Worm (Caenorhabditis elegans) whole organism, L3 larva: ENCODE data around the gene fbxb-83.

Experiments used
- R02D3.7 ChIP-seq: fragments of 150-350 bp; optimal IDR thresholded peaks from 2 replicates; lab custom pipeline; 2014; ENCODE audit warnings: missing biosample characterization, missing genetic modification characterization
- aly-2 ChIP-seq: fragments of 150-350 bp; optimal IDR thresholded peaks from 2 replicates; lab custom pipeline; 2014; ENCODE audit warnings: missing biosample characterization, missing genetic modification characterization
- ama-1 ChIP-seq: fragments of 150-350 bp; optimal IDR thresholded peaks from 2 replicates; lab custom pipeline; 2018
- ceh-28 ChIP-seq: fragments of 150-350 bp; optimal IDR thresholded peaks from 2 replicates; lab custom pipeline; 2014; ENCODE audit warnings: missing biosample characterization, missing genetic modification reagents, missing genetic modification characterization
- ceh-82 ChIP-seq: fragments of 150-350 bp; optimal IDR thresholded peaks from 2 replicates; lab custom pipeline; 2014; ENCODE audit warnings: missing biosample characterization, missing genetic modification characterization
- ceh-9 ChIP-seq: sonication (generic microtip); optimal IDR thresholded peaks from 2 replicates; lab custom pipeline; 2018; ENCODE audit warnings: missing biosample characterization, missing genetic modification characterization
- daf-12 ChIP-seq: fragments of 150-350 bp; optimal IDR thresholded peaks from 2 replicates; lab custom pipeline; 2014; ENCODE audit warnings: missing biosample characterization, missing genetic modification reagents, missing genetic modification characterization
- egl-27 ChIP-seq: sonication (generic microtip); optimal IDR thresholded peaks from 4 replicates; lab custom pipeline; 2017; ENCODE audit warnings: missing biosample characterization, missing genetic modification reagents, missing genetic modification characterization
- egl-5 ChIP-seq: fragments of 150-350 bp; optimal IDR thresholded peaks from 2 replicates; lab custom pipeline; 2017; ENCODE audit warnings: missing biosample characterization, missing genetic modification reagents, missing genetic modification characterization, inconsistent platforms
- elt-2 ChIP-seq: sonication (generic microtip); optimal IDR thresholded peaks from 2 replicates; lab custom pipeline; 2016; ENCODE audit warnings: missing genetic modification reagents, mild to moderate bottlenecking, missing genetic modification characterization, missing compliant biosample characterization
- fkh-10 ChIP-seq: sonication (generic microtip); optimal IDR thresholded peaks from 2 replicates; lab custom pipeline; 2017; ENCODE audit warnings: missing biosample characterization, missing genetic modification reagents, missing genetic modification characterization
- hmg-11 ChIP-seq: sonication (generic microtip); optimal IDR thresholded peaks from 2 replicates; lab custom pipeline; 2016; ENCODE audit warnings: missing genetic modification characterization, missing compliant biosample characterization
- jun-1 ChIP-seq: fragments of 150-350 bp; optimal IDR thresholded peaks from 2 replicates; lab custom pipeline; 2014; ENCODE audit warnings: missing biosample characterization, missing genetic modification reagents, missing genetic modification characterization
- lin-39 ChIP-seq: fragments of 150-350 bp; optimal IDR thresholded peaks from 2 replicates; lab custom pipeline; 2018; ENCODE audit warnings: missing biosample characterization, missing genetic modification reagents, missing genetic modification characterization
- mdl-1 ChIP-seq: fragments of 150-350 bp; optimal IDR thresholded peaks from 2 replicates; lab custom pipeline; 2014; ENCODE audit warnings: missing biosample characterization, missing genetic modification characterization
- nfya-1 ChIP-seq: sonication (generic microtip); optimal IDR thresholded peaks from 2 replicates; lab custom pipeline; 2017; ENCODE audit warnings: missing genetic modification characterization, mild to moderate bottlenecking, missing compliant biosample characterization, antibody characterized with exemption, moderate library complexity; ENCODE audit not compliant: insufficient read depth
- nhr-12 ChIP-seq: fragments of 150-350 bp; optimal IDR thresholded peaks from 2 replicates; lab custom pipeline; 2014; ENCODE audit warnings: missing biosample characterization, missing genetic modification characterization
- nhr-23 ChIP-seq: fragments of 150-350 bp; optimal IDR thresholded peaks from 2 replicates; lab custom pipeline; 2014; ENCODE audit warnings: missing biosample characterization, missing genetic modification reagents, missing genetic modification characterization
- nhr-28 ChIP-seq: fragments of 150-350 bp; optimal IDR thresholded peaks from 2 replicates; lab custom pipeline; 2014; ENCODE audit warnings: missing biosample characterization, missing genetic modification characterization
- nhr-43 ChIP-seq: sonication (generic microtip); optimal IDR thresholded peaks from 2 replicates; lab custom pipeline; 2016; ENCODE audit warnings: mild to moderate bottlenecking, missing genetic modification characterization, missing compliant biosample characterization; ENCODE audit not compliant: poor library complexity, severe bottlenecking
- nhr-67 ChIP-seq: fragments of 150-350 bp; optimal IDR thresholded peaks from 2 replicates; lab custom pipeline; 2014; ENCODE audit warnings: missing biosample characterization, missing genetic modification characterization
- nhr-76 ChIP-seq: fragments of 150-350 bp; sonication (generic microtip); optimal IDR thresholded peaks from 5 replicates; lab custom pipeline; 2014; ENCODE audit warnings: missing biosample characterization, missing genetic modification characterization
- nhr-77 ChIP-seq: fragments of 150-350 bp; optimal IDR thresholded peaks from 2 replicates; lab custom pipeline; 2014; ENCODE audit warnings: missing biosample characterization, missing genetic modification characterization
- pha-4 ChIP-seq: fragments of 150-350 bp; optimal IDR thresholded peaks from 2 replicates; lab custom pipeline; 2014; ENCODE audit warnings: missing biosample characterization, missing genetic modification reagents, missing genetic modification characterization
- pqm-1 ChIP-seq: fragments of 150-350 bp; optimal IDR thresholded peaks from 2 replicates; lab custom pipeline; 2017; ENCODE audit warnings: missing biosample characterization, missing genetic modification characterization, inconsistent platforms
- sea-2 ChIP-seq: fragments of 150-350 bp; sonication (generic microtip); optimal IDR thresholded peaks from 4 replicates; lab custom pipeline; 2014; ENCODE audit warnings: missing biosample characterization, missing genetic modification reagents, missing genetic modification characterization
- snpc-4 ChIP-seq: fragments of 150-350 bp; optimal IDR thresholded peaks from 2 replicates; lab custom pipeline; 2014; ENCODE audit warnings: missing biosample characterization, missing genetic modification characterization
- tbx-2 ChIP-seq: sonication (generic microtip); optimal IDR thresholded peaks from 2 replicates; lab custom pipeline; 2016; ENCODE audit warnings: mild to moderate bottlenecking, missing genetic modification characterization, missing compliant biosample characterization
- unc-39 ChIP-seq: sonication (generic microtip); optimal IDR thresholded peaks from 4 replicates; lab custom pipeline; 2017; ENCODE audit warnings: missing biosample characterization, missing genetic modification characterization
- unc-62 ChIP-seq: fragments of 150-350 bp; sonication (generic microtip); optimal IDR thresholded peaks from 4 replicates; lab custom pipeline; 2014; ENCODE audit warnings: missing biosample characterization, missing genetic modification reagents, missing genetic modification characterization
- ztf-11 ChIP-seq: fragments of 150-350 bp; optimal IDR thresholded peaks from 2 replicates; lab custom pipeline; 2014; ENCODE audit warnings: missing biosample characterization, missing genetic modification characterization
- ztf-4 ChIP-seq: fragments of 150-350 bp; optimal IDR thresholded peaks from 2 replicates; lab custom pipeline; 2014; ENCODE audit warnings: missing biosample characterization, missing genetic modification characterization

The fbxb-83 gene

DNA sequence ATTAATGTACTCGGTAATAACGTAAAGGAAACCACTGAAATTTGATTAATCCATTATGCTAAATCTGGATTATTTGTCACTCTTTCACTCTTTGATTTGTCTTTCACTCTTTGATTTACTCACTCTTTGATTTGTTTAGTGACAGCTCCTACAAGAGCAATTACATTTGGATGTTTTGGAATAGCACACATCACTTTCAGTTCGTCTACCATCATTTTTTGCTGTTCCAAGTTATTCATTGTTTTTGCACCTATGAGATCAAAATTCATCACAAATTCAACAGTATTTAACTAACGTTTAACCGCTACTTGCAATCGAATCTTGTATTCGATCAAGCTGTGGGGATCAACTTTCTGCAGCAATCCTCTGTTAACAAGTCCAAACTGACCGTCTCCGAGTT lies 4.1 kb upstream of the fbxb-83 start:
- TF ChIP-seq snpc-4 (tag; lab: Kevin White, UChicago) = no peak
- no peak for TF ChIP-seq sea-2 (GFP tag; lab: Kevin White, UChicago)
- no peak for TF ChIP-seq ztf-11 (tag; lab: Kevin White, UChicago)
- no peak for TF ChIP-seq R02D3.7
- TF ChIP-seq ceh-82 (tag; lab: Kevin White, UChicago) = no peak
- no peak for TF ChIP-seq unc-39 (tag; lab: Kevin White, UChicago)

DNA sequence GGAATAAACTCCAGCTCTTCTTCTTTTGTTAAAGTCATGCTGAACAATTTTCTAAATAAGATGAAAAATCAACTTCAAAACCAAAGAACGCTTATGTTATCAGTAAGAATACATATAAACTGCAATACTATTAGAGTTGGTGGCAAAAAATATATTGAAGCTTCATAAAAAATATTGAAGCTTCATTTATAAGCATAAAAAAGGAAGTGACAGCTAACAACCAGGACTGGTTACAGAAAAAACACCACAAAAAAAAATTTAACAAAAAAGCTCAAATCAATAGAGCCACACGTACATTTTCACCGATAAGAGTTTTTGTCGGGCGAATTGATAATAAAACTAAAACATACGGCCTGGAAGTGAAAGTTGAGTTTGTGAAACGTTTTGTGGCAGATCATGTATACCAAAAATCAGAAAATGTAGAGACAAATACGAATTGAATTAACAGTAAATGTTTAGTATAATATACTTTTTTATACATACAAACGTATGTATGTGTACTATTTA lies 2.6 kb upstream of the fbxb-83 start, which contains the start of gene sqst-5:
Gene sqst-5, minus strand, starts transcription at position 51 of the 507 bp plus-strand sequence.
- TF ChIP-seq elt-2 (tag; lab: Kevin White, UChicago) = peak; percentile 76
- TF ChIP-seq egl-27 = no peak
- TF ChIP-seq pqm-1 (tag; lab: Kevin White, UChicago) = peak; percentile 59
- TF ChIP-seq, all 47 proteins: peak for 2

DNA sequence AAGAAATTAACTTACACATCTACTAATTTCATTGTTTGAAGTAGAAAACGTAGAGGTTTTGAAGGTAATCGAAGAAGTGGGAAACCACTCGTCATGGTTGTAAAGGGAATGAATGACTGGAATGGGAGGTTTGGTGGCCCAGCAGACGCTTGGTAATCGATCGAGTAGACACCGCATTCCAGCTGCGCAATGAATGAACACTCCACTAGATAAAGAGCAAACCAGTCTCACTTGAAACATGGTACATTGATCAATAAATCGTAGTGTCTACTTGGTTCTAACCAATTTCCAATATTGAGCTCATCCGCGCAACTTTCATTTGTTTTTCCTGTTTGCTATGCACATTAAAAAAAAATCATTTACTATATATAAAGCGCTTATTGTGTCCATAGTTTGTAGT lies 1.4 kb upstream of the fbxb-83 start, which contains the start of gene fbxb-84:
Gene fbxb-84, minus strand, starts transcription at position 101 of the 400 bp plus-strand sequence.
- TF ChIP-seq nhr-77 (tag; lab: Kevin White, UChicago) (no peak), nhr-12 (tag; lab: Kevin White, UChicago) (no peak), nhr-23 (no peak), egl-5 (tag; lab: Kevin White, UChicago) (no peak), lin-39 (tag; lab: Kevin White, UChicago) (no peak), ztf-4 (no peak), egl-27 (no peak), tbx-2 (tag; lab: Kevin White, UChicago) (no peak), nhr-67 (tag; lab: Kevin White, UChicago) (no peak), snpc-4 (tag; lab: Kevin White, UChicago) (no peak), ceh-9 (tag; lab: Kevin White, UChicago) (no peak), daf-12 (tag; lab: Kevin White, UChicago) (no peak), nfya-1 (tag; lab: Kevin White, UChicago) (no peak), sea-2 (GFP tag; lab: Kevin White, UChicago) (no peak), nhr-43 (tag; lab: Kevin White, UChicago) (no peak), pqm-1 (tag; lab: Kevin White, UChicago) (no peak)
- TF ChIP-seq, all 47 proteins: peak for 0

DNA sequence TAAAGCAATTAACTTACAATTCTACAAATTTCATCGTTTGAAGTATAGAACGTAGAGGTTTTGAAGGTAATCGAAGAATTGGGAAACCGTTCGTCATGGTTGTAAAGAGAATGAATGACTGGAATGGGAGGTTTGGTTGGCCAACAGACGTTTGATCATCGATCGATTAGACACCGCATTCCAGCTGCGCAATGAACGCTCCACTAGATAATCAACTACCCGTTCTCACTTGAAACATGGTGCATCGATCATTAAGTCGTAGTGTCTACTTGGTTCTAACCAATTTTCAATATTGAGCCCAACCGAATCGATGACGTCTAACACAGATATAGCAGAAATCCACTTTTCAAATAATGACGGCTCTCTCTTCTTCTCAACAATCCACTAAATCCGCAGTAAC lies 1.9 kb downstream of the fbxb-83 start, which contains the start of gene fbxb-82:
Gene fbxb-82, minus strand, starts transcription at position 101 of the 400 bp plus-strand sequence.
- TF ChIP-seq ceh-28 (tag; lab: Kevin White, UChicago) (no peak), nhr-76 (no peak), pqm-1 (tag; lab: Kevin White, UChicago) (no peak), pha-4 (tag; lab: Kevin White, UChicago) (no peak), nhr-23 (no peak), ceh-9 (tag; lab: Kevin White, UChicago) (no peak), aly-2 (tag; lab: Kevin White, UChicago) (no peak), fkh-10 (no peak)

- TF ChIP-seq ama-1 (lab: Kevin White, UChicago) = no peak
- no peak for TF ChIP-seq hmg-11
- TF ChIP-seq egl-27 = no peak
- no peak for TF ChIP-seq ztf-11 (tag; lab: Kevin White, UChicago)
- TF ChIP-seq nhr-28 (tag; lab: Kevin White, UChicago) = no peak
- TF ChIP-seq nhr-67 (tag; lab: Kevin White, UChicago) = no peak
- TF ChIP-seq unc-62 (GFP tag; lab: Kevin White, UChicago) = no peak
- TF ChIP-seq unc-39 (tag; lab: Kevin White, UChicago) = no peak
- TF ChIP-seq elt-2 (tag; lab: Kevin White, UChicago) = no peak
- TF ChIP-seq jun-1 (tag; lab: Kevin White, UChicago) = no peak
- TF ChIP-seq egl-5 (tag; lab: Kevin White, UChicago) = no peak
- TF ChIP-seq mdl-1 (tag; lab: Kevin White, UChicago) = no peak
- no peak for TF ChIP-seq ceh-82 (tag; lab: Kevin White, UChicago)
- no peak for TF ChIP-seq tbx-2 (tag; lab: Kevin White, UChicago)
Measured at ce11 chrIII:140904-141303, 4.1 kb downstream of the fbxb-83 start, which contains the start of gene fbxb-81. TSS of gene fbxb-81 (minus strand) at chrIII:141217.
